Fruit fly (Drosophila melanogaster) whole organism, wandering third instar larva: ENCODE data around the gene CG5515.

Source experiments
- CG32264 ChIP-seq: fragments of 200-800 bp; sonication (Bioruptor generic); optimal IDR thresholded peaks from 2 replicates; lab custom pipeline; 2016; ENCODE audit warnings: missing biosample characterization, missing genetic modification characterization
- Hr78 ChIP-seq: fragments of >200 bp; optimal IDR thresholded peaks from 2 replicates; lab custom pipeline; 2017; ENCODE audit warnings: missing biosample characterization, missing genetic modification characterization
- Hr83 ChIP-seq: fragments of 200-300 bp; sonication (Bioruptor generic); optimal IDR thresholded peaks from 2 replicates; lab custom pipeline; 2016; ENCODE audit warnings: missing biosample characterization, mild to moderate bottlenecking, missing genetic modification characterization, moderate library complexity; ENCODE audit not compliant: poor library complexity, severe bottlenecking
- Jra ChIP-seq: sonication (Bioruptor generic); optimal IDR thresholded peaks from 2 replicates; lab custom pipeline; 2016; ENCODE audit warnings: missing biosample characterization, missing genetic modification characterization
- N ChIP-seq: fragments of >200 bp; optimal IDR thresholded peaks from 2 replicates; lab custom pipeline; 2018; ENCODE audit warnings: missing biosample characterization, missing external identifiers, missing genetic modification characterization
- OdsH ChIP-seq: fragments of 200-800 bp; sonication (Bioruptor generic); optimal IDR thresholded peaks from 2 replicates; lab custom pipeline; 2016; ENCODE audit warnings: missing biosample characterization, mild to moderate bottlenecking, missing genetic modification characterization
- Vsx2 ChIP-seq: fragments of 200-300, 225-300 bp; sonication (Bioruptor generic); optimal IDR thresholded peaks from 2 replicates; lab custom pipeline; 2018; ENCODE audit warnings: missing biosample characterization, missing genetic modification characterization; ENCODE audit not compliant: partially characterized antibody
- dmrt93B ChIP-seq: fragments of 200-800 bp; sonication (Bioruptor generic); optimal IDR thresholded peaks from 2 replicates; lab custom pipeline; 2018; ENCODE audit warnings: missing biosample characterization, mild to moderate bottlenecking, missing genetic modification characterization
- ey ChIP-seq: fragments of 200-800 bp; sonication (Bioruptor generic); optimal IDR thresholded peaks from 2 replicates; lab custom pipeline; 2016; ENCODE audit warnings: missing biosample characterization, missing genetic modification characterization
- h ChIP-seq: fragments of 200-800 bp; sonication (Bioruptor generic); optimal IDR thresholded peaks from 3 replicates; lab custom pipeline; 2016; ENCODE audit warnings: missing biosample characterization, mild to moderate bottlenecking, missing genetic modification characterization
- pan ChIP-seq: fragments of >200 bp; optimal IDR thresholded peaks from 2 replicates; lab custom pipeline; 2017
- rgr ChIP-seq: fragments of 200-800 bp; sonication (Bioruptor generic); optimal IDR thresholded peaks from 3 replicates; lab custom pipeline; 2016; ENCODE audit warnings: missing biosample characterization, mild to moderate bottlenecking, missing genetic modification characterization
- tai ChIP-seq: sonication (Bioruptor generic); optimal IDR thresholded peaks from 2 replicates; lab custom pipeline; 2016; ENCODE audit warnings: missing biosample characterization, missing genetic modification characterization

- no peak for TF ChIP-seq Hr78 (GFP tag; lab: Kevin White, UChicago)
- TF ChIP-seq pan (lab: Kevin White, UChicago), result no peak
- TF ChIP-seq h, result no peak
- no peak for TF ChIP-seq rgr (GFP tag; lab: Kevin White, UChicago)
- TF ChIP-seq CG32264 (GFP tag; lab: Kevin White, UChicago), result no peak
- no peak for TF ChIP-seq tai (GFP tag; lab: Kevin White, UChicago)
- TF ChIP-seq dmrt93B (GFP tag; lab: Kevin White, UChicago), result no peak
- TF ChIP-seq Jra (GFP tag; lab: Kevin White, UChicago), result no peak
- TF ChIP-seq Hr83 (GFP tag; lab: Kevin White, UChicago), result no peak
- no peak for TF ChIP-seq Vsx2 (GFP tag; lab: Kevin White, UChicago)
- TF ChIP-seq OdsH (GFP tag; lab: Kevin White, UChicago), result no peak
- TF ChIP-seq ey (GFP tag; lab: Kevin White, UChicago), result no peak
- no peak for TF ChIP-seq N (GFP tag; lab: Kevin White, UChicago)
Measured at dm6 chr3R:24138478-24139455, 49.9 kb downstream of the CG5515 start.
